Fruit fly (Drosophila melanogaster) whole organism, adult: ENCODE measurements around the gene CG13896.

Experiments used
- CG11617 ChIP-seq: fragments of 200-800 bp; sonication (Bioruptor generic); optimal IDR thresholded peaks from 2 replicates; lab custom pipeline; 2017; ENCODE audit warnings: mild to moderate bottlenecking, missing biosample characterization, missing genetic modification reagents, missing genetic modification characterization
- CG14711 ChIP-seq: fragments of 200-800 bp; sonication (Bioruptor generic); optimal IDR thresholded peaks from 2 replicates; lab custom pipeline; 2018; ENCODE audit warnings: missing biosample characterization, mild to moderate bottlenecking, missing genetic modification characterization, moderate library complexity
- CG1620 ChIP-seq: fragments of 200-800 bp; sonication (Bioruptor generic); optimal IDR thresholded peaks from 2 replicates; lab custom pipeline; 2016; ENCODE audit warnings: missing biosample characterization, missing genetic modification characterization
- CG33017 ChIP-seq: fragments of 200-800 bp; sonication (Bioruptor generic); optimal IDR thresholded peaks from 2 replicates; lab custom pipeline; 2018; ENCODE audit warnings: missing biosample characterization, mild to moderate bottlenecking, missing genetic modification characterization, moderate library complexity
- CG5204 ChIP-seq: fragments of 200-800 bp; sonication (Bioruptor generic); optimal IDR thresholded peaks from 2 replicates; lab custom pipeline; 2016; ENCODE audit warnings: missing biosample characterization, missing genetic modification characterization
- CG7045 ChIP-seq: fragments of 200-800 bp; sonication (Bioruptor generic); optimal IDR thresholded peaks from 2 replicates; lab custom pipeline; 2017; ENCODE audit warnings: missing biosample characterization, mild to moderate bottlenecking, missing genetic modification characterization
- CG7101 ChIP-seq: fragments of 200-800 bp; sonication (Bioruptor generic); optimal IDR thresholded peaks from 2 replicates; lab custom pipeline; 2018; ENCODE audit warnings: missing biosample characterization, mild to moderate bottlenecking, missing genetic modification characterization, moderate library complexity
- Hr96 ChIP-seq: fragments of 200-800 bp; sonication (Bioruptor generic); optimal IDR thresholded peaks from 2 replicates; lab custom pipeline; 2016; ENCODE audit warnings: missing biosample characterization, missing genetic modification characterization
- cnc ChIP-seq, 2 experiments: fragments of >200 bp; optimal IDR thresholded peaks; 2 replicates each; lab custom pipeline; 2017
- kay ChIP-seq: fragments of 200-800 bp; sonication (Bioruptor generic); peaks from one replicate; lab custom pipeline; 2016; ENCODE audit warnings: missing biosample characterization, missing genetic modification characterization, borderline replicate concordance
- pad ChIP-seq: fragments of 200-800 bp; sonication (Bioruptor generic); optimal IDR thresholded peaks from 3 replicates; lab custom pipeline; 2017; ENCODE audit warnings: missing biosample characterization, missing genetic modification characterization, mild to moderate bottlenecking, moderate library complexity, missing genetic modification reagents
- tj ChIP-seq: fragments of 200-800 bp; sonication (Bioruptor generic); optimal IDR thresholded peaks from 3 replicates; lab custom pipeline; 2017; ENCODE audit warnings: missing biosample characterization, mild to moderate bottlenecking, missing genetic modification characterization, moderate library complexity
- toe ChIP-seq: fragments of 200-800 bp; sonication (Bioruptor generic); optimal IDR thresholded peaks from 2 replicates; lab custom pipeline; 2016; ENCODE audit warnings: missing biosample characterization, missing genetic modification characterization

DNA sequence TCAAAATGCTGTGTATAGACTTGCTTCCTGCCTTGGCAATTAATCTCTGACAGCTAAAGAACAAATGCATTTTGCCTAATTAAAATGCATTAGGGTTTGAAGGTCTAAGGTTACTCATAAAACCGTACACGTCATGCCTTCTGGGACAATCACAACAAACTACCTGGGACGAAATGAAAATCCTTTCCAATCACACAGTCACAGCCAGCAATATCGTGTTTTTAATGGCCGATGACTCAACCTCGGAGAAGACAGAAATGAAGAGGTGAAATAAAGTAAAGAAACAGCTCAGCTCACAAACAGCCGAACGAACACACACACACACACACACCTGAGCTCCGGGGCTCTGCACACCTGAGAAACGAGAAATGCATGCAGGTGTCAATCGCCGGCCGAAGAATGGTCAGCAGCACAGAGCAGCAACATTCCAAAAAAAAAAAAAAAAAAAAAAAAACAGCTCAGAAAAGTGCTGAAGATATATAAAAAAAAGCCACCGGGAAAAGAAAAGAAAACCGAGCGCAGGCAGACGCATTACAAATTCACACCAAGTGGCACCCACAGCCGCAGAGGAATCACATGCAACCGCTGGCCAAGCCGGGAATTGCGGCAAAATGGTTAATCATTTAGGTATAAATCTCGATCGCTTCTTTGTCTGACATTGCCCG is 20.8 kb upstream of the CG13896 start:
- TF ChIP-seq CG7101 (tag; lab: Kevin White, UChicago) (no peak), cnc (optimal IDR thresholded peaks at IDR 0.05; lab: Kevin White, UChicago) (no peak), CG5204 (no peak), toe (GFP tag; lab: Kevin White, UChicago) (no peak), kay (GFP tag; lab: Kevin White, UChicago) (no peak), pad (GFP tag; lab: Kevin White, UChicago) (no peak), CG33017 (no peak), CG14711 (tag; lab: Kevin White, UChicago) (no peak), tj (GFP tag; lab: Kevin White, UChicago) (peak; percentile 68), CG7045 (no peak), Hr96 (no peak), CG1620 (GFP tag; lab: Kevin White, UChicago) (no peak), CG11617 (no peak)
